Worm (Caenorhabditis elegans): ENCODE results near the gene C16D9.8.

The C16D9.8 gene

DNA sequence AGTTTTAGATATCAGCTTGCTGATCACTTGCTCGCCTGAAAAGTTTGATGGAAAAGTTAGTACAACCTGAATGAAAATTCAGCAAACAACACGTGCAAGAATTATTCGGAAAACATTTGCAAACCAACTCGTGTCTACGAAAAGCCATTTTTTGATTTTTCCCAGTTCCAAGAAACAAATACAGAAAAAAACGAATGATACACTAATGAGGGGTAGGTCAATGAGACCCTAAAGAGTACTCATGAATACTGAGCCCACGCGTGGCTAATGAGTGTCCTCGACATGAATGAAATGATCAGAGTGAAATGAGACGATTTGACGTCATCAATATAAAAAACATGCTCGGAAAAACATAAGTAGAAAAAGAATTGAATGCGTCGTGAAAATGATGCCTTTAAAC is 51.4 kb downstream of the C16D9.8 start:
- no peak for TF ChIP-seq ceh-13 (GFP tag; optimal IDR thresholded peaks at IDR 0.05)
- TF ChIP-seq pes-1 (GFP tag; IDR thresholded peaks at IDR 0.05) = no peak
- no peak for TF ChIP-seq flt-1 (GFP tag; IDR thresholded peaks at IDR 0.05)
- no peak for TF ChIP-seq sea-1 (GFP tag; conservative IDR thresholded peaks at IDR 0.05)
- no peak for TF ChIP-seq aly-1 (tag; optimal IDR thresholded peaks at IDR 0.05)
- no peak for TF ChIP-seq hmbx-1 (tag; optimal IDR thresholded peaks at IDR 0.05)
- TF ChIP-seq scrt-1 (GFP tag; IDR thresholded peaks at IDR 0.05) = no peak
- TF ChIP-seq tbx-11 (GFP tag; IDR thresholded peaks at IDR 0.05) = no peak
- no peak for TF ChIP-seq B0310.2 (tag; optimal IDR thresholded peaks at IDR 0.05)
- TF ChIP-seq tra-4 (tag; optimal IDR thresholded peaks at IDR 0.05) = no peak
- no peak for TF ChIP-seq ceh-36 (tag; optimal IDR thresholded peaks at IDR 0.05)
- TF ChIP-seq F13C5.2 (tag; optimal IDR thresholded peaks at IDR 0.05) = no peak
- TF ChIP-seq ama-1 (optimal IDR thresholded peaks at IDR 0.05) = no peak
- no peak for TF ChIP-seq tbx-37 (GFP tag; conservative IDR thresholded peaks at IDR 0.05)
